Worm (Caenorhabditis elegans): Measurements from ENCODE around the gene C04F5.2.

The C04F5.2 gene

DNA sequence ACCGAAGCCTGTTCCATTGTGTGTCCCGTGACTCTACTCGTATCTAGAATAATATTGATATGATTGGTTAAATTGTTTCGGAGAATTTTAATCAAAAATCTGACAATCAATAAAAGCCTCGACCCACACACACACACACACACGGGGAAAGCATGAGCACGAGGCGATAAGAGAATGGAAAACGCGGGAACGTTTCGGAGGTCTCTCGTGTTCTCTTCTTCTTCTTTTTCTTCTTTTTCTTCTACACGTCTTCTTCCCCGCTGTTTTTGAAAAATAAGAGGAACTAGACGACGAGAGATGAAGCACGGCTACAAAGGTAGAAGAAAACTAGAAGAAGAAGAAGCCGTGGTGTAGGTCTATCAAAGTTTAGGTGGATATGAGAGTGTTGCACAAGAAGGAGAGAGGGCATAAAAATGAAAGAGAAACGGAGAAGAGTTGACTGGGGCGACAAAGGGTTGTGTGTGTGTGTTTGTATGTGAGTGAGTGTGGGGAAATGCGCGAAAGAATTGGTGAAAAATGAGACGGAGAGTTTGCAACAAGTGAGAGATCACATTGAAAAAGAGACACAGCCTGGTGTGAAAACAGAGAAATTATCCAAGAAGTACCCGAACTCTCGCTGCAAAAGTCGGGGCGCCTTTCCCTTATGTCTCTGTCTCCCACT lies 32.0 kb downstream of the C04F5.2 start, which contains the start of gene mlk-1 (continued):
- TF ChIP-seq ccch-3 (GFP tag; optimal IDR thresholded peaks at IDR 0.05), result no peak
- peak; percentile 43 for TF ChIP-seq nhr-80 (tag; optimal IDR thresholded peaks at IDR 0.05)
- no peak for TF ChIP-seq efl-1 (GFP tag; optimal IDR thresholded peaks at IDR 0.05)
- 0 out of 2 replicates have a peak, but pooled peaks have one; percentile 29 for TF ChIP-seq mcd-1 (GFP tag; IDR thresholded peaks at IDR 0.05)
- TF ChIP-seq ztf-22 (GFP tag; optimal IDR thresholded peaks at IDR 0.05), result no peak
- no peak for TF ChIP-seq F57A8.1 (GFP tag; optimal IDR thresholded peaks at IDR 0.05)
- peak; percentile 22 for TF ChIP-seq ztf-18 (tag; optimal IDR thresholded peaks at IDR 0.05)
- no peak for TF ChIP-seq ztf-3 (GFP tag; optimal IDR thresholded peaks at IDR 0.05)
- TF ChIP-seq egl-44 (GFP tag; IDR thresholded peaks at IDR 0.05), result no peak
- TF ChIP-seq hsf-1 (GFP tag; IDR thresholded peaks at IDR 0.05), result peak; percentile 46; the same call in 1 of the 2 replicates
- TF ChIP-seq let-607 (tag; optimal IDR thresholded peaks at IDR 0.05), result no peak
- TF ChIP-seq aptf-2 (GFP tag; conservative IDR thresholded peaks at IDR 0.05), result no peak
- peak; percentile 7 for TF ChIP-seq ZK185.1 (tag; optimal IDR thresholded peaks at IDR 0.05; ENCODE audit: poor library complexity, severe bottlenecking)
- no peak for TF ChIP-seq madf-6 (GFP tag; IDR thresholded peaks at IDR 0.05)
- TF ChIP-seq egrh-3 (GFP tag; IDR thresholded peaks at IDR 0.05), result peak; percentile 18
- TF ChIP-seq lin-35 (GFP tag; optimal IDR thresholded peaks at IDR 0.05), result peak in 1 of 3 experiments; percentile 24
- TF ChIP-seq nhr-179 (tag; optimal IDR thresholded peaks at IDR 0.05), result no peak
- no peak for TF ChIP-seq repo-1 (tag; optimal IDR thresholded peaks at IDR 0.05)
- TF ChIP-seq gei-17 (GFP tag; optimal IDR thresholded peaks at IDR 0.05), result no peak
- TF ChIP-seq egl-18 (GFP tag; IDR thresholded peaks at IDR 0.05), result no peak
- no peak for TF ChIP-seq F10E7.11 (tag; optimal IDR thresholded peaks at IDR 0.05)
- peak; percentile 59; the same call in 1 of the 2 replicates for TF ChIP-seq hmg-1.2 (GFP tag; IDR thresholded peaks at IDR 0.05)
- TF ChIP-seq cebp-1 (GFP tag; IDR thresholded peaks at IDR 0.05), result no peak
- TF ChIP-seq cebp-1 (tag; optimal IDR thresholded peaks at IDR 0.05), result peak; percentile 64
- TF ChIP-seq ceh-91 (GFP tag; IDR thresholded peaks at IDR 0.05), result no peak
- TF ChIP-seq tbp1 (GFP tag; optimal IDR thresholded peaks at IDR 0.05), result no peak
- TF ChIP-seq somi-1 (GFP tag; optimal IDR thresholded peaks at IDR 0.05), result peak; percentile 39
- no peak for TF ChIP-seq madf-8 (GFP tag; conservative IDR thresholded peaks at IDR 0.05)
- TF ChIP-seq attf-5 (GFP tag; optimal IDR thresholded peaks at IDR 0.05), result peak; percentile 49
- TF ChIP-seq F55B11.4 (tag; optimal IDR thresholded peaks at IDR 0.05; ENCODE audit: borderline replicate concordance, insufficient read depth), result no peak
- no peak for TF ChIP-seq snpc-4 (GFP tag; optimal IDR thresholded peaks at IDR 0.05)
- peak in 3 of 4 experiments; percentile 7 to 35 (median 9) for TF ChIP-seq snpc-4 (tag; optimal IDR thresholded peaks at IDR 0.05)
- TF ChIP-seq tbx-9 (tag; optimal IDR thresholded peaks at IDR 0.05; ENCODE audit: borderline replicate concordance), result no peak
- TF ChIP-seq pbrm-1 (GFP tag; IDR thresholded peaks at IDR 0.05), result no peak
- TF ChIP-seq hlh-26 (GFP tag; conservative IDR thresholded peaks at IDR 0.05), result no peak
- peak; percentile 73; the same call in 1 of the 2 replicates for TF ChIP-seq B0336.3 (GFP tag; IDR thresholded peaks at IDR 0.05)
- TF ChIP-seq F52B5.7 (tag; optimal IDR thresholded peaks at IDR 0.05), result no peak
- TF ChIP-seq ama-1 (optimal IDR thresholded peaks at IDR 0.05), result peak; percentile 52
- TF ChIP-seq ama-1 (GFP tag; optimal IDR thresholded peaks at IDR 0.05), result no peak

DNA sequence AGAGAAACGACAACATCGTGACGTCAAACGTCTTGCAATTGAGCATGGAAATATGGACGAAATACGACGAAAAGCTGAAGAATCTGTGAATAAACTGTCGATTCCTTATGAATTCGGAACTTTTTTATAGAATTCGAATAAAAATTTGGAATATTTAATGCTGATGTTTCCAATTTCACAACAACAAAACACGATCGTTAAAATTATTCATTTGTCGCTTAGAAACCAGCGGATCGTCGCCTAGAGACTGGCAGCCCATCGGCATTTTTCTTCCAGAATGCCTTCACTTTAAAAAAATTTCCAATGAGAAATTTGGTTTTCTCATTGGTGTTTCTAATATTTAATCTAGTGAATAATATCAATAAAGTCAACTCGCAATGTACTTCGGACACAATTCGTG lies 43.6 kb downstream of the C04F5.2 start, which contains the start of gene cwp-4:
Gene cwp-4, plus strand, starts transcription at position 301 of the 400 bp plus-strand sequence.
- TF ChIP-seq lin-54 (GFP tag; optimal IDR thresholded peaks at IDR 0.05) (no peak), atf-7 (tag; optimal IDR thresholded peaks at IDR 0.05) (no peak), Y95B8A.8 (GFP tag; IDR thresholded peaks at IDR 0.05) (no peak), akir-1 (GFP tag; optimal IDR thresholded peaks at IDR 0.05) (no peak), attf-6 (GFP tag; IDR thresholded peaks at IDR 0.05) (no peak), fkh-3 (tag; optimal IDR thresholded peaks at IDR 0.05) (no peak), F37B4.10 (GFP tag; IDR thresholded peaks at IDR 0.05) (no peak), hlh-26 (GFP tag; conservative IDR thresholded peaks at IDR 0.05) (no peak), snpc-4 (GFP tag; optimal IDR thresholded peaks at IDR 0.05) (no peak), snpc-4 (tag; optimal IDR thresholded peaks at IDR 0.05) (no peak), bed-1 (GFP tag; IDR thresholded peaks at IDR 0.05) (no peak), somi-1 (GFP tag; optimal IDR thresholded peaks at IDR 0.05) (no peak), K11D2.4 (GFP tag; IDR thresholded peaks at IDR 0.05) (no peak), hrde-1 (tag; optimal IDR thresholded peaks at IDR 0.05; ENCODE audit: borderline replicate concordance) (no peak), nhr-90 (tag; optimal IDR thresholded peaks at IDR 0.05) (no peak)
